Worm (Caenorhabditis elegans): Measurements from ENCODE around the gene C18D1.2.

DNA sequence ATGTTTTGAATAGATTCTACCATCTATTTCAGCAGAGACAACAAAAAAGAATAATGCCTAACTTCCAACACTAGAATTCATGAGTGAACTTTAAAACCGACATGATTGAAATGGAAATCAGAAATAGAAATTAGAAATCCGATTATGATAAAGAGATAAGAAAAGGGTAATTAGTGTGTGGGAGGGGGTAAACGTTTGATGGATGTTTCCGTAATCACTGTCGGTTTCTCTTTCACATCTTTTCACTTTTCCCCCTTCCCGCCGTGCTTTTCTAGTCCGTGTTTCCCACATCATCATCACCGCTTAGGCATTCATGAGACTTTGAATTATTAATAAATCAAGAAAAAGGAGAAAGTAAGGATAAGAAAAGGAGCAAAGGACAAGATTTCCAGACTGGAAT, 11.1 kb upstream of the C18D1.2 start:
- TF ChIP-seq klf-2 (GFP tag; conservative IDR thresholded peaks at IDR 0.05) (no peak), flt-1 (GFP tag; IDR thresholded peaks at IDR 0.05) (no peak), med-1 (GFP tag; optimal IDR thresholded peaks at IDR 0.05; ENCODE audit: insufficient read depth) (no peak), ref-1 (GFP tag; conservative IDR thresholded peaks at IDR 0.05) (no peak)
